Fruit fly (Drosophila melanogaster): ENCODE results near the gene fzr.

The fzr gene

DNA sequence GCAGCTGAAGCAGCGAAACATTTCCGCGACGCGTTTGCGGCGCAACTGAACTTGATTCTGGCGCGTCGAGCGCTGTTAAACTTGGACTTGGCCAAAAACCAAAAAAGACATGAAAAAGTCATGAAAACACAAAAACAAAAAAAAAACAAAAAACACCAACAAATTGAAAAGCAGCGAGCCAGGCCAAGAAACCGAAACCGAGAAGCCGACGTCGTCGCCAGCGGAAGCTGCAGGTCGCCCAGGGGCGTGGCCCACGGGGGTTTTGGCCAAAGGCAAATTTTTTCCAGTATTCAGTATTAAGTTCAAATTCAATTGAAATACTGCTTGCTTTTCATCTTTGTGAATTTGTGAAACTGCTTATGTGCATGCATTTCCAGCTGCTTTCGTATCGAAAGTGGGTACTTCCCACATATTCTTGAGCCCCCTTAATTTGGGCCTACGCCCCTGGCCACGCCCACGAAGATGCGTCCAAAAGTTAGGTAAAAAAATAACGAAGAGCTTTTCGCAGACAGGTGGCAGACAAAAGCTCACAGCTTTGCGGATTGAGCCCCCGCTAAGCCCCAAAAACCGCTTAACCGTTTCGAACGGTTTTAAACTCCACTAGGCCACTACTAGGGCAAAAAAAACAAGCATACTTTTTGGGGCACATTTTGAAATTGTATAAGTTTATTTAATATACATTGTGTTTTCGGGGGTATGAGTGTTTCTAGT is 12.5 kb downstream of the fzr start, which contains the start of gene CG3009 (continued):
- TF ChIP-seq chm (GFP tag; IDR thresholded peaks at IDR 0.05) = peak; percentile 96
- peak; percentile 97 for TF ChIP-seq eyg (GFP tag; optimal IDR thresholded peaks at IDR 0.05)
- TF ChIP-seq Stat92E (GFP tag; optimal IDR thresholded peaks at IDR 0.05) = peak in 1 of 3 experiments; percentile 51
- peak; percentile 95 for TF ChIP-seq CG9727 (GFP tag; optimal IDR thresholded peaks at IDR 0.05)
- peak; percentile 99 for TF ChIP-seq CG34376 (GFP tag; optimal IDR thresholded peaks at IDR 0.05)
- peak; percentile 95 for TF ChIP-seq Six4 (GFP tag; optimal IDR thresholded peaks at IDR 0.05)
- peak; percentile 93 for TF ChIP-seq Max (GFP tag; optimal IDR thresholded peaks at IDR 0.05)
- TF ChIP-seq tna (GFP tag; IDR thresholded peaks at IDR 0.05; ENCODE audit: partially characterized antibody) = no peak
- no peak for TF ChIP-seq zen2 (GFP tag; IDR thresholded peaks at IDR 0.05; ENCODE audit: partially characterized antibody)
- TF ChIP-seq insv (GFP tag; optimal IDR thresholded peaks at IDR 0.05) = peak in 1 of 2 experiments; percentile 79
- peak; percentile 74 for TF ChIP-seq CG17912 (GFP tag; optimal IDR thresholded peaks at IDR 0.05)
- peak; percentile 90 for TF ChIP-seq CG8290 (GFP tag; optimal IDR thresholded peaks at IDR 0.05)
- TF ChIP-seq CG8290 (tag; optimal IDR thresholded peaks at IDR 0.05) = peak; percentile 78 to 98
- TF ChIP-seq Asciz (GFP tag; optimal IDR thresholded peaks at IDR 0.05) = peak; percentile 94
- TF ChIP-seq CG11085 (GFP tag; IDR thresholded peaks at IDR 0.05) = peak; percentile 95
- peak; percentile 97 for TF ChIP-seq CoRest (tag; optimal IDR thresholded peaks at IDR 0.05)
- TF ChIP-seq twi (tag; optimal IDR thresholded peaks at IDR 0.05) = peak; percentile 88
- TF ChIP-seq CG14050 (GFP tag; IDR thresholded peaks at IDR 0.05) = peak; percentile 96
- peak; percentile 96 for TF ChIP-seq CG9215 (GFP tag; IDR thresholded peaks at IDR 0.05)
- peak; percentile 97 for TF ChIP-seq CG10366 (GFP tag; IDR thresholded peaks at IDR 0.05)
- TF ChIP-seq Bteb2 (GFP tag; optimal IDR thresholded peaks at IDR 0.05) = peak; percentile 97
- peak; percentile 97 for TF ChIP-seq CG9817 (tag; optimal IDR thresholded peaks at IDR 0.05)
- peak; percentile 95 for TF ChIP-seq Taf1 (GFP tag; IDR thresholded peaks at IDR 0.05)
- peak; percentile 94 for TF ChIP-seq MBD-R2 (GFP tag; IDR thresholded peaks at IDR 0.05)
- TF ChIP-seq gro (GFP tag; optimal IDR thresholded peaks at IDR 0.05) = peak; percentile 98
- peak; percentile 95 for TF ChIP-seq nmo (GFP tag; optimal IDR thresholded peaks at IDR 0.05)
- peak; percentile 87 for TF ChIP-seq ro (GFP tag; IDR thresholded peaks at IDR 0.05)
- TF ChIP-seq E2f1 (GFP tag; IDR thresholded peaks at IDR 0.05) = peak; percentile 97
- peak; percentile 94 for TF ChIP-seq H15 (GFP tag; IDR thresholded peaks at IDR 0.05)
- TF ChIP-seq CG6175 (GFP tag; IDR thresholded peaks at IDR 0.05) = peak; percentile 96
- TF ChIP-seq Blimp-1 (GFP tag; optimal IDR thresholded peaks at IDR 0.05) = peak; percentile 94
- TF ChIP-seq CG11696 (GFP tag; IDR thresholded peaks at IDR 0.05) = peak; percentile 90
- TF ChIP-seq danr (GFP tag; IDR thresholded peaks at IDR 0.05) = peak; percentile 95
- peak; percentile 94 for TF ChIP-seq CG17385 (GFP tag; optimal IDR thresholded peaks at IDR 0.05)
- TF ChIP-seq CG8281 (tag; optimal IDR thresholded peaks at IDR 0.05) = peak; percentile 88
- TF ChIP-seq CG4617 (GFP tag; optimal IDR thresholded peaks at IDR 0.05; ENCODE audit: borderline replicate concordance) = peak; percentile 96
- peak; percentile 94 for TF ChIP-seq kah (GFP tag; optimal IDR thresholded peaks at IDR 0.05)
- peak; percentile 96 for TF ChIP-seq CG10654 (GFP tag; optimal IDR thresholded peaks at IDR 0.05)
- no peak for TF ChIP-seq vnd (GFP tag; IDR thresholded peaks at IDR 0.05; ENCODE audit: partially characterized antibody)
- peak; percentile 88 for TF ChIP-seq Neu2 (GFP tag; optimal IDR thresholded peaks at IDR 0.05; ENCODE audit: borderline replicate concordance)
- peak; percentile 99 for TF ChIP-seq lilli (GFP tag; optimal IDR thresholded peaks at IDR 0.05)
- TF ChIP-seq CG13287 (GFP tag; IDR thresholded peaks at IDR 0.05; ENCODE audit: partially characterized antibody) = peak; percentile 54; the same call in 1 of the 2 replicates
- TF ChIP-seq CG12236 (GFP tag; optimal IDR thresholded peaks at IDR 0.05) = peak; percentile 95
- peak; percentile 92 for TF ChIP-seq GATAe (GFP tag; conservative IDR thresholded peaks at IDR 0.05)
- TF ChIP-seq sima (GFP tag; optimal IDR thresholded peaks at IDR 0.05) = peak; percentile 92
- peak; percentile 95 for TF ChIP-seq Fer2 (tag; optimal IDR thresholded peaks at IDR 0.05)
- peak; percentile 97 for TF ChIP-seq Sox102F (GFP tag; optimal IDR thresholded peaks at IDR 0.05)
- TF ChIP-seq Chrac-16 (GFP tag; optimal IDR thresholded peaks at IDR 0.05) = peak; percentile 97
- peak; percentile 95 for TF ChIP-seq CrebB (tag; optimal IDR thresholded peaks at IDR 0.05)
